Fruit fly (Drosophila melanogaster) whole organism, prepupa: ENCODE data around the gene Jarid2.

ENCODE experiments used
- CG10631 ChIP-seq: fragments of 200-800 bp; sonication (Bioruptor generic); optimal IDR thresholded peaks from 2 replicates; lab custom pipeline; 2016; ENCODE audit warnings: missing biosample characterization, missing genetic modification characterization
- CG10669 ChIP-seq: fragments of 200-800 bp; sonication (Bioruptor generic); optimal IDR thresholded peaks from 3 replicates; lab custom pipeline; 2018; ENCODE audit warnings: missing biosample characterization, mild to moderate bottlenecking, missing genetic modification characterization, moderate library complexity
- CG11294 ChIP-seq: fragments of 200-800 bp; sonication (Bioruptor generic); IDR thresholded peaks from 2 replicates; pipeline ENCODE4 v1.3.6; 2022; ENCODE audit warnings: missing biosample characterization, missing genetic modification characterization
- CG11762 ChIP-seq: fragments of 200-800 bp; sonication (Bioruptor generic); optimal IDR thresholded peaks from 3 replicates; lab custom pipeline; 2016; ENCODE audit warnings: missing biosample characterization, missing genetic modification characterization; ENCODE audit not compliant: insufficient read depth
- CG11902 ChIP-seq: fragments of 200-800 bp; sonication (Bioruptor generic); optimal IDR thresholded peaks from 3 replicates; lab custom pipeline; 2016; ENCODE audit warnings: missing biosample characterization, missing genetic modification characterization
- CG15336 ChIP-seq: fragments of 200-800 bp; sonication (Bioruptor generic); IDR thresholded peaks from 2 replicates; pipeline ENCODE4 v1.3.6; 2022; ENCODE audit warnings: missing biosample characterization, missing genetic modification characterization
- CG1621 ChIP-seq: fragments of 200-800 bp; sonication (Bioruptor generic); optimal IDR thresholded peaks from 3 replicates; lab custom pipeline; 2018; ENCODE audit warnings: missing biosample characterization, mild to moderate bottlenecking, missing genetic modification characterization
- CG16779 ChIP-seq: fragments of 200-800 bp; sonication (Bioruptor generic); optimal IDR thresholded peaks from 3 replicates; lab custom pipeline; 2017; ENCODE audit warnings: missing biosample characterization, mild to moderate bottlenecking, missing genetic modification characterization
- CG3032 ChIP-seq: fragments of 200-800 bp; optimal IDR thresholded peaks from 2 replicates; lab custom pipeline; 2019; ENCODE audit warnings: missing biosample characterization, mild to moderate bottlenecking, missing genetic modification characterization, moderate library complexity
- CG31627 ChIP-seq: fragments of 200-800 bp; sonication (Bioruptor generic); optimal IDR thresholded peaks from 3 replicates; lab custom pipeline; 2016; ENCODE audit warnings: missing biosample characterization, missing genetic modification characterization
- CG32006 ChIP-seq: fragments of 200-800 bp; sonication (Bioruptor generic); optimal IDR thresholded peaks from 3 replicates; lab custom pipeline; 2017; ENCODE audit warnings: missing biosample characterization, mild to moderate bottlenecking, missing genetic modification characterization
- CG34406 ChIP-seq: fragments of 200-800 bp; sonication (Bioruptor generic); optimal IDR thresholded peaks from 3 replicates; lab custom pipeline; 2016; ENCODE audit warnings: missing biosample characterization, missing genetic modification characterization
- CG3919 ChIP-seq: fragments of 200-800 bp; sonication (Bioruptor generic); optimal IDR thresholded peaks from 3 replicates; lab custom pipeline; 2016; ENCODE audit warnings: missing biosample characterization, missing genetic modification characterization
- CG4318 ChIP-seq: fragments of 200-800 bp; sonication (Bioruptor generic); optimal IDR thresholded peaks from 3 replicates; lab custom pipeline; 2017; ENCODE audit warnings: missing biosample characterization, mild to moderate bottlenecking, missing genetic modification characterization
- CG6276 ChIP-seq: fragments of 200-800 bp; sonication (Bioruptor generic); optimal IDR thresholded peaks from 2 replicates; lab custom pipeline; 2017; ENCODE audit warnings: missing biosample characterization, mild to moderate bottlenecking, missing genetic modification characterization
- CG6792 ChIP-seq: fragments of 200-800 bp; sonication (Bioruptor generic); optimal IDR thresholded peaks from 3 replicates; lab custom pipeline; 2016; ENCODE audit warnings: missing biosample characterization, missing genetic modification characterization
- CG6808 ChIP-seq: fragments of 200-800 bp; sonication (Bioruptor generic); optimal IDR thresholded peaks from 3 replicates; lab custom pipeline; 2017; ENCODE audit warnings: missing biosample characterization, missing genetic modification characterization, mild to moderate bottlenecking, moderate library complexity, missing genetic modification reagents
- CG6854 ChIP-seq: fragments of 200-800 bp; sonication (Bioruptor generic); optimal IDR thresholded peaks from 2 replicates; lab custom pipeline; 2017; ENCODE audit warnings: missing biosample characterization, mild to moderate bottlenecking, missing genetic modification characterization
- CG7368 ChIP-seq: fragments of 200-800 bp; sonication (Bioruptor generic); optimal IDR thresholded peaks from 3 replicates; lab custom pipeline; 2016; ENCODE audit warnings: missing biosample characterization, missing genetic modification characterization
- CG8319 ChIP-seq: fragments of 200-800 bp; sonication (Bioruptor generic); optimal IDR thresholded peaks from 3 replicates; lab custom pipeline; 2016; ENCODE audit warnings: missing biosample characterization, missing genetic modification characterization
- CG8632 ChIP-seq: fragments of 200-800 bp; sonication (Bioruptor generic); optimal IDR thresholded peaks from 3 replicates; lab custom pipeline; 2016; ENCODE audit warnings: missing biosample characterization, missing genetic modification characterization
- Eip75B ChIP-seq: fragments of 200-800 bp; sonication (Bioruptor generic); optimal IDR thresholded peaks from 3 replicates; lab custom pipeline; 2016; ENCODE audit warnings: missing biosample characterization, missing genetic modification characterization
- Eip78C ChIP-seq: fragments of 200-800 bp; sonication (Bioruptor generic); peaks from one replicate; lab custom pipeline; 2016; ENCODE audit warnings: missing biosample characterization, missing genetic modification characterization
- Eip93F ChIP-seq: fragments of 200-800 bp; sonication (Bioruptor generic); optimal IDR thresholded peaks from 2 replicates; lab custom pipeline; 2016; ENCODE audit warnings: missing biosample characterization, mild to moderate bottlenecking, missing genetic modification characterization
- Ets96B ChIP-seq: fragments of 200-800 bp; optimal IDR thresholded peaks from 2 replicates; lab custom pipeline; 2019; ENCODE audit warnings: missing biosample characterization, mild to moderate bottlenecking, missing genetic modification characterization, moderate library complexity
- Hr4 ChIP-seq: fragments of 200-800 bp; sonication (Bioruptor generic); optimal IDR thresholded peaks from 3 replicates; lab custom pipeline; 2016; ENCODE audit warnings: missing biosample characterization, missing genetic modification characterization
- Met ChIP-seq: fragments of 200-800 bp; sonication (Bioruptor generic); optimal IDR thresholded peaks from 3 replicates; lab custom pipeline; 2016; ENCODE audit warnings: missing biosample characterization, missing genetic modification characterization
- Smox ChIP-seq: fragments of 200-800 bp; sonication (Bioruptor generic); optimal IDR thresholded peaks from 3 replicates; lab custom pipeline; 2016; ENCODE audit warnings: missing biosample characterization, missing genetic modification characterization
- Sox102F ChIP-seq: fragments of 200-800 bp; sonication (Bioruptor generic); optimal IDR thresholded peaks from 2 replicates; lab custom pipeline; 2016; ENCODE audit warnings: missing biosample characterization, mild to moderate bottlenecking, missing genetic modification characterization
- Sox14 ChIP-seq: fragments of 200-800 bp; sonication (Bioruptor generic); optimal IDR thresholded peaks from 3 replicates; lab custom pipeline; 2016; ENCODE audit warnings: missing biosample characterization, missing genetic modification characterization
- achi ChIP-seq: fragments of 200-800 bp; sonication (Bioruptor generic); optimal IDR thresholded peaks from 3 replicates; lab custom pipeline; 2016; ENCODE audit warnings: missing biosample characterization, missing genetic modification characterization
- acj6 ChIP-seq: fragments of 200-800 bp; sonication (Bioruptor generic); optimal IDR thresholded peaks from 3 replicates; lab custom pipeline; 2016; ENCODE audit warnings: missing biosample characterization, missing genetic modification characterization
- cyc ChIP-seq: fragments of 200-800 bp; sonication (Bioruptor generic); optimal IDR thresholded peaks from 3 replicates; lab custom pipeline; 2016; ENCODE audit warnings: missing biosample characterization, missing genetic modification characterization
- esn ChIP-seq: fragments of 200-800 bp; sonication (Bioruptor generic); optimal IDR thresholded peaks from 2 replicates; lab custom pipeline; 2016; ENCODE audit warnings: missing biosample characterization, mild to moderate bottlenecking, missing genetic modification characterization, moderate library complexity
- fd59A ChIP-seq: fragments of 200-800 bp; sonication (Bioruptor generic); optimal IDR thresholded peaks from 2 replicates; lab custom pipeline; 2017; ENCODE audit warnings: missing biosample characterization, mild to moderate bottlenecking, missing genetic modification characterization, missing genetic modification reagents
- fkh ChIP-seq: fragments of 200-800 bp; sonication (Bioruptor generic); optimal IDR thresholded peaks from 3 replicates; lab custom pipeline; 2017; ENCODE audit warnings: missing biosample characterization, mild to moderate bottlenecking, missing genetic modification characterization, moderate library complexity
- lz ChIP-seq: fragments of 200-800 bp; sonication (Bioruptor generic); optimal IDR thresholded peaks from 3 replicates; lab custom pipeline; 2016; ENCODE audit warnings: missing biosample characterization, missing genetic modification characterization
- net ChIP-seq: fragments of 200-800 bp; sonication (Bioruptor generic); optimal IDR thresholded peaks from 3 replicates; lab custom pipeline; 2016; ENCODE audit warnings: missing biosample characterization, missing genetic modification characterization
- spab ChIP-seq: fragments of 200-800 bp; sonication (Bioruptor generic); optimal IDR thresholded peaks from 2 replicates; lab custom pipeline; 2017; ENCODE audit warnings: missing biosample characterization, mild to moderate bottlenecking, missing genetic modification characterization, missing genetic modification reagents
- ss ChIP-seq, 2 experiments: fragments of 200-800 bp; sonication (Bioruptor generic); optimal IDR thresholded peaks; 2 replicates in 1 of 2; 3 replicates in 1 of 2; lab custom pipeline; 2017 to 2018; ENCODE audit warnings: mild to moderate bottlenecking in 2 of 2, missing biosample characterization in 2 of 2, missing genetic modification characterization in 2 of 2, moderate library complexity in 1 of 2
- svp ChIP-seq: fragments of 200-800 bp; sonication (Bioruptor generic); peaks from one replicate; lab custom pipeline; 2016; ENCODE audit warnings: missing biosample characterization, missing genetic modification characterization
- topi ChIP-seq: fragments of 200-800 bp; sonication (Bioruptor generic); optimal IDR thresholded peaks from 3 replicates; lab custom pipeline; 2016; ENCODE audit warnings: missing biosample characterization, missing genetic modification characterization
- vri ChIP-seq: fragments of 200-800 bp; sonication (Bioruptor generic); optimal IDR thresholded peaks from 3 replicates; lab custom pipeline; 2016; ENCODE audit warnings: missing biosample characterization, mild to moderate bottlenecking, missing genetic modification characterization

Gene Jarid2

DNA sequence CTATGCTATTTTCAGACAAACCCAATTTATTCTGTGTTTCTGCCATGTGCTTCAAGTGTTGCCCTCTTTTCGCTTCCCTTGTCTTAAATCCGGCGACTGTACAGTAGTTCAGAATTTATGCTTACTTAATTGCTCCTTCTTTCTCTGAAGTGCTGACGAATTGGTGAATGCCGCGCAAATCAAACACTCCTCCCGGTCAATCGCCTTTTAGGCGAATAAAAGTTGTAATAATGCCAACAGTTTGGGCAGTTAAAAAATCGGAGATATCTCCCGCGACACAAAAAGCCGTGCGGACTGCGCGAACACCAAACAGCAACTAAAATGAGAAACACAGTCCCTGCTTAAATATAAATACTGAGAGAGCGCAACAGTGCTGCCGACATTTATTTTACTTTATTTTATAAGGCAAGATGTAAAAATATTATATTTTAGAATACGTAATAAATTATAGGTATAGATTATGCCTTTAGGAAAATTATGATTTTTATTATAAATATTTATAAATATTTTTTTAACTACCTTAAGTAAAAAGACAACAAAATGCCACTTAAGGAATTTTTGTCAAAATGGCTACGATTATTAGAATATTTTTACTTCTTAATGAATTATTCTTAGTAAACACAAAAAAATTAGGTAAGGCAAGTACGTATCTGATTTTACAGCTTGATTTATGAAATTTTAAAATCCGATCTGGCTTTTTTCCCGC is 28.3 kb downstream of the Jarid2 start, which contains the start of gene path (continued):
- peak; percentile 4 to 9 for TF ChIP-seq ss (GFP tag; optimal IDR thresholded peaks at IDR 0.05; lab: Kevin White, UChicago)
- TF ChIP-seq CG6792 (GFP tag; lab: Kevin White, UChicago): no peak
- TF ChIP-seq CG11294: no peak
- TF ChIP-seq fd59A: no peak
- no peak for TF ChIP-seq CG11762
- TF ChIP-seq Eip75B: no peak
- TF ChIP-seq acj6 (GFP tag; lab: Kevin White, UChicago): peak; percentile 9
- TF ChIP-seq CG11902 (GFP tag; lab: Kevin White, UChicago): no peak

DNA sequence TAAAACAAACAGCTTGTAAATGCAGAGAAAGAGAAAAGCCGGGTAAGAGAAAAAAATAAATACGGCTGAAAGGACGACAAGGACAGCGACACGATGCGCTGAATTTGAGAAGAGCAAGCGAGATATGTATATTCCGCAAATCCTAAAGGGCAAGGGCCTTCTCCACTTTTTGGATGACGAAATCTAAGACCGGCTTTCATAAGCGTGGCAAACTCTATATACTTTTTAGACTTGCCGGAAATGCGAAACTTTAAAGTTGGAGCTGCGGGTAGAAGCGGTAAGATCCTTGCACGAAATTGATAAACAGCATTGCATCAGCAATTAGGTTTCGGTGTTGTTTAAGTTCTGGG is 28.9 kb downstream of the Jarid2 start:
- peak; percentile 54 for TF ChIP-seq vri (GFP tag; lab: Kevin White, UChicago)
- no peak for TF ChIP-seq achi
- TF ChIP-seq CG3919 (GFP tag; lab: Kevin White, UChicago): no peak
- no peak for TF ChIP-seq CG6808
- peak; percentile 48 for TF ChIP-seq CG1621 (tag; lab: Kevin White, UChicago)

dm6 chr3L:9506421-9506820 is 29.6 kb downstream of the Jarid2 start:
- no peak for TF ChIP-seq net (GFP tag; lab: Kevin White, UChicago)
- TF ChIP-seq CG10631: no peak
- TF ChIP-seq ss (GFP tag; optimal IDR thresholded peaks at IDR 0.05; lab: Kevin White, UChicago): no peak
- TF ChIP-seq spab (GFP tag; lab: Kevin White, UChicago): no peak
- no peak for TF ChIP-seq CG7368 (GFP tag; lab: Kevin White, UChicago)
- no peak for TF ChIP-seq CG6808
- TF ChIP-seq acj6 (GFP tag; lab: Kevin White, UChicago): no peak
- TF ChIP-seq Hr4 (GFP tag; lab: Kevin White, UChicago): no peak
- no peak for TF ChIP-seq Sox102F (GFP tag; lab: Kevin White, UChicago)
- TF ChIP-seq fkh (GFP tag; lab: Kevin White, UChicago): no peak
- no peak for TF ChIP-seq CG6276 (GFP tag; lab: Kevin White, UChicago)
- TF ChIP-seq CG8632 (GFP tag; lab: Kevin White, UChicago): no peak
- no peak for TF ChIP-seq Sox14 (GFP tag; lab: Kevin White, UChicago)
- no peak for TF ChIP-seq Eip93F (GFP tag; lab: Kevin White, UChicago)
- TF ChIP-seq Smox (GFP tag; lab: Kevin White, UChicago): no peak
- TF ChIP-seq CG15336 (GFP tag; lab: Robert Waterston, UW): no peak
- TF ChIP-seq CG31627: no peak
- TF ChIP-seq CG34406 (GFP tag; lab: Kevin White, UChicago): no peak
- TF ChIP-seq CG8319: no peak

dm6 chr3L:9508653-9509036 is 31.8 kb downstream of the Jarid2 start:
- TF ChIP-seq CG16779 (tag; lab: Kevin White, UChicago): no peak
- peak; percentile 51 for TF ChIP-seq Hr4 (GFP tag; lab: Kevin White, UChicago)
- peak; percentile 42 for TF ChIP-seq achi
- TF ChIP-seq esn: peak; percentile 79
- TF ChIP-seq CG32006 (GFP tag; lab: Kevin White, UChicago): peak; percentile 58
- TF ChIP-seq CG10669 (GFP tag; lab: Kevin White, UChicago): no peak
- TF ChIP-seq Eip93F (GFP tag; lab: Kevin White, UChicago): no peak
- peak; percentile 54 for TF ChIP-seq Sox102F (GFP tag; lab: Kevin White, UChicago)
- TF ChIP-seq CG3032 (tag; lab: Kevin White, UChicago): peak; percentile 36
- no peak for TF ChIP-seq CG11902 (GFP tag; lab: Kevin White, UChicago)
- peak; percentile 81 for TF ChIP-seq Eip78C (GFP tag; lab: Kevin White, UChicago)
- TF ChIP-seq CG15336 (GFP tag; lab: Robert Waterston, UW): peak; percentile 44; the same call in 1 of the 2 replicates
- TF ChIP-seq lz (GFP tag; lab: Kevin White, UChicago): peak; percentile 66
- TF ChIP-seq acj6 (GFP tag; lab: Kevin White, UChicago): peak; percentile 24
- peak in 1 of 2 experiments; percentile 7 for TF ChIP-seq ss (GFP tag; optimal IDR thresholded peaks at IDR 0.05; lab: Kevin White, UChicago)
- no peak for TF ChIP-seq CG7368 (GFP tag; lab: Kevin White, UChicago)
- TF ChIP-seq CG4318: no peak
- peak; percentile 63 for TF ChIP-seq Met (GFP tag; lab: Kevin White, UChicago)
- no peak for TF ChIP-seq CG11294
- peak; percentile 20 for TF ChIP-seq CG10631
- no peak for TF ChIP-seq cyc (GFP tag; lab: Kevin White, UChicago)
- TF ChIP-seq svp (GFP tag; lab: Kevin White, UChicago): peak; percentile 77
- peak; percentile 65 for TF ChIP-seq CG34406 (GFP tag; lab: Kevin White, UChicago)
- TF ChIP-seq Eip75B: peak; percentile 28
- no peak for TF ChIP-seq topi (GFP tag; lab: Kevin White, UChicago)
- TF ChIP-seq Ets96B: peak; percentile 52
- no peak for TF ChIP-seq CG6854 (GFP tag; lab: Kevin White, UChicago)
- TF ChIP-seq net (GFP tag; lab: Kevin White, UChicago): peak; percentile 16
- peak; percentile 31 for TF ChIP-seq CG6792 (GFP tag; lab: Kevin White, UChicago)
